Fruit fly (Drosophila melanogaster) whole organism, embryonic: Measurements from ENCODE around the gene CG43750.

Experiments
- Atf6 ChIP-seq: fragments of 200-800 bp; sonication (Bioruptor generic); IDR thresholded peaks from 2 replicates; pipeline ENCODE4 v1.3.6; 2022; ENCODE audit warnings: missing biosample characterization, missing genetic modification characterization
- CG1024 ChIP-seq: fragments of 200-800 bp; sonication (Bioruptor generic); IDR thresholded peaks from 2 replicates; pipeline ENCODE4 v1.3.6; 2022; ENCODE audit warnings: missing biosample characterization, missing genetic modification characterization
- CG10959 ChIP-seq: fragments of 200-800 bp; sonication (Bioruptor generic); IDR thresholded peaks from 2 replicates; pipeline ENCODE4 v1.3.6; 2022; ENCODE audit warnings: missing biosample characterization, missing genetic modification characterization
- CG11696 ChIP-seq: fragments of 200-800 bp; sonication (Bioruptor generic); IDR thresholded peaks from 2 replicates; pipeline ENCODE4 v1.3.6; 2022; ENCODE audit warnings: missing biosample characterization, missing genetic modification characterization
- CG12744 ChIP-seq: fragments of 200-800 bp; sonication (Bioruptor generic); optimal IDR thresholded peaks from 2 replicates; lab custom pipeline; 2016; ENCODE audit warnings: missing biosample characterization, missing genetic modification characterization
- CG14014 ChIP-seq: fragments of 200-800 bp; sonication (Bioruptor generic); IDR thresholded peaks from 2 replicates; pipeline ENCODE4 v1.3.6; 2022; ENCODE audit warnings: missing biosample characterization, missing genetic modification characterization
- CG15269 ChIP-seq: fragments of 200-800 bp; sonication (Bioruptor generic); optimal IDR thresholded peaks from 2 replicates; lab custom pipeline; 2018; ENCODE audit warnings: missing biosample characterization, mild to moderate bottlenecking, missing genetic modification characterization, moderate library complexity
- CG15479 ChIP-seq: fragments of 200-800 bp; sonication (Bioruptor generic); optimal IDR thresholded peaks from 3 replicates; lab custom pipeline; 2019; ENCODE audit warnings: missing biosample characterization, mild to moderate bottlenecking, missing genetic modification characterization, moderate library complexity
- CG18262 ChIP-seq: fragments of 200-800 bp; optimal IDR thresholded peaks from 3 replicates; lab custom pipeline; 2019; ENCODE audit warnings: missing biosample characterization, mild to moderate bottlenecking, missing genetic modification characterization, moderate library complexity
- CG2875 ChIP-seq: fragments of 200-800 bp; sonication (Bioruptor generic); optimal IDR thresholded peaks from 2 replicates; lab custom pipeline; 2017; ENCODE audit warnings: missing biosample characterization, mild to moderate bottlenecking, missing genetic modification characterization, missing genetic modification reagents
- CG3065 ChIP-seq: fragments of 200-800 bp; sonication (Bioruptor generic); optimal IDR thresholded peaks from 2 replicates; lab custom pipeline; 2016; ENCODE audit warnings: missing biosample characterization, missing genetic modification characterization
- CG3163 ChIP-seq: fragments of 200-800 bp; sonication (Bioruptor generic); optimal IDR thresholded peaks from 3 replicates; lab custom pipeline; 2016; ENCODE audit warnings: missing biosample characterization, missing genetic modification characterization
- CG5180 ChIP-seq: fragments of 200-800 bp; sonication (Bioruptor generic); optimal IDR thresholded peaks from 3 replicates; lab custom pipeline; 2017; ENCODE audit warnings: missing biosample characterization, missing genetic modification characterization, mild to moderate bottlenecking, moderate library complexity, missing genetic modification reagents
- CG6654 ChIP-seq: fragments of 200-800 bp; sonication (Bioruptor generic); optimal IDR thresholded peaks from 2 replicates; lab custom pipeline; 2017; ENCODE audit warnings: missing biosample characterization, mild to moderate bottlenecking, missing genetic modification characterization
- CG7556 ChIP-seq: fragments of 200-800 bp; sonication (Bioruptor generic); optimal IDR thresholded peaks from 2 replicates; lab custom pipeline; 2017; ENCODE audit warnings: missing biosample characterization, mild to moderate bottlenecking, missing genetic modification characterization
- CG7839 ChIP-seq: fragments of 200-800 bp; sonication (Bioruptor generic); optimal IDR thresholded peaks from 3 replicates; lab custom pipeline; 2018; ENCODE audit warnings: missing biosample characterization, mild to moderate bottlenecking, missing genetic modification characterization, moderate library complexity
- CG9727 ChIP-seq: fragments of 200-800 bp; sonication (Bioruptor generic); optimal IDR thresholded peaks from 3 replicates; lab custom pipeline; 2017; ENCODE audit warnings: missing biosample characterization, mild to moderate bottlenecking, missing genetic modification characterization
- D19B ChIP-seq: fragments of 200-800 bp; sonication (Bioruptor generic); optimal IDR thresholded peaks from 2 replicates; lab custom pipeline; 2017; ENCODE audit warnings: missing biosample characterization, mild to moderate bottlenecking, missing genetic modification characterization
- Dll ChIP-seq: fragments of 200-800 bp; sonication (Bioruptor generic); IDR thresholded peaks from 4 replicates; pipeline ENCODE4 v1.3.6; 2022; ENCODE audit warnings: missing biosample characterization, missing genetic modification characterization; ENCODE audit not compliant: partially characterized antibody
- E2f1 ChIP-seq: fragments of 200-800 bp; sonication (Bioruptor generic); IDR thresholded peaks from 2 replicates; pipeline ENCODE4 v1.3.6; 2022; ENCODE audit warnings: missing biosample characterization, missing genetic modification characterization
- Fer3 ChIP-seq: fragments of 200-800 bp; sonication (Bioruptor generic); optimal IDR thresholded peaks from 2 replicates; lab custom pipeline; 2018; ENCODE audit warnings: missing biosample characterization, mild to moderate bottlenecking, missing genetic modification characterization, moderate library complexity
- HLH4C ChIP-seq: fragments of 200-800 bp; sonication (Bioruptor generic); IDR thresholded peaks from 3 replicates; pipeline ENCODE4 v1.3.6; 2022; ENCODE audit warnings: missing biosample characterization, missing genetic modification characterization; ENCODE audit not compliant: partially characterized antibody
- Hmr ChIP-seq: fragments of 200-800 bp; sonication (Bioruptor generic); optimal IDR thresholded peaks from 3 replicates; lab custom pipeline; 2017; ENCODE audit warnings: mild to moderate bottlenecking, missing biosample characterization, missing genetic modification reagents, missing genetic modification characterization
- Hmx ChIP-seq: fragments of 200-800 bp; sonication (Bioruptor generic); optimal IDR thresholded peaks from 2 replicates; lab custom pipeline; 2016; ENCODE audit warnings: missing biosample characterization, missing genetic modification characterization
- Mad ChIP-seq: fragments of 200-800 bp; sonication (Bioruptor generic); optimal IDR thresholded peaks from 2 replicates; lab custom pipeline; 2016; ENCODE audit warnings: missing biosample characterization, missing genetic modification characterization
- Nf-YB ChIP-seq: fragments of 200-800 bp; sonication (Bioruptor generic); optimal IDR thresholded peaks from 3 replicates; lab custom pipeline; 2019; ENCODE audit warnings: missing biosample characterization, mild to moderate bottlenecking, missing genetic modification characterization, moderate library complexity
- Six4 ChIP-seq: fragments of 200-800 bp; sonication (Bioruptor generic); optimal IDR thresholded peaks from 2 replicates; lab custom pipeline; 2016; ENCODE audit warnings: missing biosample characterization, missing genetic modification characterization
- Taf1 ChIP-seq: fragments of 200-800 bp; sonication (Bioruptor generic); IDR thresholded peaks from 2 replicates; pipeline ENCODE4 v1.3.6; 2022; ENCODE audit warnings: missing biosample characterization, missing genetic modification characterization
- ab ChIP-seq: fragments of 200-800 bp; sonication (Bioruptor generic); optimal IDR thresholded peaks from 2 replicates; lab custom pipeline; 2016; ENCODE audit warnings: missing biosample characterization, missing genetic modification characterization
- bcd ChIP-seq: fragments of 200-800 bp; sonication (Bioruptor generic); optimal IDR thresholded peaks from 2 replicates; lab custom pipeline; 2017; ENCODE audit warnings: missing biosample characterization, mild to moderate bottlenecking, missing genetic modification characterization
- br ChIP-seq: fragments of >200 bp; optimal IDR thresholded peaks from 2 replicates; lab custom pipeline; 2017
- cg ChIP-seq: fragments of 200-800 bp; sonication (Bioruptor generic); optimal IDR thresholded peaks from 3 replicates; lab custom pipeline; 2019; ENCODE audit warnings: missing biosample characterization, mild to moderate bottlenecking, missing genetic modification characterization, moderate library complexity
- cwo ChIP-seq: fragments of 200-800 bp; sonication (Bioruptor generic); optimal IDR thresholded peaks from 3 replicates; lab custom pipeline; 2017; ENCODE audit warnings: missing biosample characterization, missing genetic modification characterization, mild to moderate bottlenecking, moderate library complexity, missing genetic modification reagents
- emc ChIP-seq: fragments of 200-800 bp; sonication (Bioruptor generic); optimal IDR thresholded peaks from 2 replicates; lab custom pipeline; 2016; ENCODE audit warnings: missing biosample characterization, missing genetic modification characterization
- fd96Cb ChIP-seq: fragments of 200-800 bp; sonication (Bioruptor generic); optimal IDR thresholded peaks from 2 replicates; lab custom pipeline; 2018; ENCODE audit warnings: missing biosample characterization, mild to moderate bottlenecking, missing genetic modification characterization, moderate library complexity
- fu2 ChIP-seq: fragments of 200-800 bp; sonication (Bioruptor generic); optimal IDR thresholded peaks from 2 replicates; lab custom pipeline; 2016; ENCODE audit warnings: missing biosample characterization, missing genetic modification characterization
- gcm ChIP-seq: fragments of 200-800 bp; sonication (Bioruptor generic); optimal IDR thresholded peaks from 2 replicates; lab custom pipeline; 2019; ENCODE audit warnings: missing biosample characterization, mild to moderate bottlenecking, missing genetic modification characterization, moderate library complexity
- gt ChIP-seq: fragments of 200-800 bp; sonication (Bioruptor generic); IDR thresholded peaks from 2 replicates; pipeline ENCODE4 v1.3.6; 2022; ENCODE audit warnings: missing biosample characterization, missing genetic modification characterization
- knrl ChIP-seq: fragments of 200-800 bp; sonication (Bioruptor generic); IDR thresholded peaks from 3 replicates; pipeline ENCODE4 v1.3.6; 2022; ENCODE audit warnings: missing biosample characterization, missing genetic modification characterization; ENCODE audit not compliant: partially characterized antibody
- lab ChIP-seq: fragments of 200-800 bp; sonication (Bioruptor generic); optimal IDR thresholded peaks from 3 replicates; lab custom pipeline; 2017; ENCODE audit warnings: missing biosample characterization, missing genetic modification characterization, mild to moderate bottlenecking, moderate library complexity, missing genetic modification reagents
- mirr ChIP-seq: fragments of 200-800 bp; sonication (Bioruptor generic); optimal IDR thresholded peaks from 3 replicates; lab custom pipeline; 2018; ENCODE audit warnings: missing biosample characterization, mild to moderate bottlenecking, missing genetic modification characterization
- mld ChIP-seq: fragments of 200-800 bp; sonication (Bioruptor generic); IDR thresholded peaks from 3 replicates; pipeline ENCODE4 v1.3.6; 2022; ENCODE audit warnings: missing biosample characterization, missing genetic modification characterization; ENCODE audit not compliant: partially characterized antibody
- otp ChIP-seq: fragments of 200-800 bp; sonication (Bioruptor generic); IDR thresholded peaks from 3 replicates; pipeline ENCODE4, ENCODE4 v1.3.6; 2022; ENCODE audit warnings: missing biosample characterization, missing genetic modification characterization
- pum ChIP-seq: fragments of 200-800 bp; sonication (Bioruptor generic); optimal IDR thresholded peaks from 2 replicates; lab custom pipeline; 2016; ENCODE audit warnings: missing biosample characterization, missing genetic modification characterization
- pzg ChIP-seq: fragments of 200-800 bp; sonication (Bioruptor generic); optimal IDR thresholded peaks from 3 replicates; lab custom pipeline; 2018; ENCODE audit warnings: missing biosample characterization, mild to moderate bottlenecking, missing genetic modification characterization, moderate library complexity
- ranshi ChIP-seq: fragments of 200-800 bp; sonication (Bioruptor generic); IDR thresholded peaks from 2 replicates; pipeline ENCODE4 v1.3.6; 2022; ENCODE audit warnings: missing biosample characterization, missing genetic modification characterization
- sim ChIP-seq: fragments of 200-800 bp; sonication (Bioruptor generic); IDR thresholded peaks from 2 replicates; pipeline ENCODE4 v1.3.6; 2022; ENCODE audit warnings: missing biosample characterization, missing genetic modification characterization
- sna ChIP-seq: fragments of 200-800 bp; sonication (Bioruptor generic); IDR thresholded peaks from 2 replicates; pipeline ENCODE4 v1.3.6; 2022; ENCODE audit warnings: missing biosample characterization, missing genetic modification characterization; ENCODE audit not compliant: partially characterized antibody
- tgo ChIP-seq: fragments of 200-800 bp; sonication (Bioruptor generic); IDR thresholded peaks from 3 replicates; pipeline ENCODE4 v1.3.6; 2022; ENCODE audit warnings: missing biosample characterization, missing genetic modification characterization
- toy ChIP-seq: fragments of 200-800 bp; sonication (Bioruptor generic); IDR thresholded peaks from 2 replicates; pipeline ENCODE4 v1.3.6; 2022; ENCODE audit warnings: missing biosample characterization, missing genetic modification characterization
- wdn ChIP-seq: fragments of 200-800 bp; sonication (Bioruptor generic); IDR thresholded peaks from 2 replicates; pipeline ENCODE4 v1.3.6; 2022; ENCODE audit warnings: missing biosample characterization, missing genetic modification characterization

Gene CG43750

dm6 chr2L:2420490-2420889 is 30.0 kb upstream of the CG43750 start, which contains the start of gene CG9886 (continued):
- 0 out of 2 replicates have a peak, but pooled peaks have one; percentile 24 for TF ChIP-seq ranshi (GFP tag; lab: Robert Waterston, UW)
- TF ChIP-seq CG14014 (GFP tag; lab: Robert Waterston, UW): peak; percentile 60
- peak; percentile 50 for TF ChIP-seq Fer3 (tag; lab: Kevin White, UChicago)
- 0 out of 2 replicates have a peak, but pooled peaks have one; percentile 27 for TF ChIP-seq wdn
- TF ChIP-seq Six4 (GFP tag; lab: Kevin White, UChicago): peak; percentile 48
- TF ChIP-seq fu2 (GFP tag; lab: Kevin White, UChicago): no peak
- no peak for TF ChIP-seq gt (GFP tag; lab: Robert Waterston, UW)
- peak; percentile 11 for TF ChIP-seq pum
- peak; percentile 62 for TF ChIP-seq lab
- peak; percentile 32; the same call in 1 of the 2 replicates for TF ChIP-seq sim (GFP tag; lab: Robert Waterston, UW)
- no peak for TF ChIP-seq cg (GFP tag; lab: Kevin White, UChicago)
- peak; percentile 43 for TF ChIP-seq E2f1 (GFP tag; lab: Robert Waterston, UW)
- TF ChIP-seq CG1024 (GFP tag; lab: Robert Waterston, UW): no peak
- TF ChIP-seq Nf-YB (GFP tag; lab: Kevin White, UChicago): peak; percentile 49
- peak; percentile 66 for TF ChIP-seq CG9727 (GFP tag; lab: Kevin White, UChicago)
- peak; percentile 54; the same call in 1 of the 3 replicates for TF ChIP-seq tgo
- TF ChIP-seq CG11696 (GFP tag; lab: Robert Waterston, UW): peak; percentile 24; the same call in 1 of the 2 replicates
- peak; percentile 50 for TF ChIP-seq Mad (GFP tag; lab: Kevin White, UChicago)
- no peak for TF ChIP-seq mld (GFP tag; lab: Robert Waterston, UW)
- TF ChIP-seq pzg (GFP tag; lab: Kevin White, UChicago): peak; percentile 42
- TF ChIP-seq fd96Cb: peak; percentile 45
- no peak for TF ChIP-seq HLH4C (GFP tag; lab: Robert Waterston, UW)
- peak; percentile 57 for TF ChIP-seq CG7556 (GFP tag; lab: Kevin White, UChicago)
- peak; percentile 71 for TF ChIP-seq CG15269
- peak; percentile 74 for TF ChIP-seq CG18262
- no peak for TF ChIP-seq emc
- no peak for TF ChIP-seq mirr (GFP tag; lab: Kevin White, UChicago)
- TF ChIP-seq gcm: peak; percentile 64
- TF ChIP-seq otp (GFP tag; lab: Robert Waterston, UW): no peak
- no peak for TF ChIP-seq br (lab: Kevin White, UChicago)
- no peak for TF ChIP-seq CG3163 (GFP tag; lab: Kevin White, UChicago)
- TF ChIP-seq knrl (GFP tag; lab: Robert Waterston, UW): peak; percentile 26; the same call in 1 of the 3 replicates
- TF ChIP-seq CG3065 (GFP tag; lab: Kevin White, UChicago): peak; percentile 35
- no peak for TF ChIP-seq toy
- TF ChIP-seq Hmr (GFP tag; lab: Kevin White, UChicago): peak; percentile 55
- no peak for TF ChIP-seq CG5180 (GFP tag; lab: Kevin White, UChicago)
- peak; percentile 57 for TF ChIP-seq bcd (GFP tag; lab: Kevin White, UChicago)
- TF ChIP-seq CG2875 (GFP tag; lab: Kevin White, UChicago): peak; percentile 42
- peak; percentile 16 for TF ChIP-seq CG12744 (GFP tag; lab: Kevin White, UChicago)
- TF ChIP-seq Taf1 (GFP tag; lab: Robert Waterston, UW): no peak
- peak; percentile 73 for TF ChIP-seq CG7839
- TF ChIP-seq D19B (GFP tag; lab: Kevin White, UChicago): peak; percentile 8
- TF ChIP-seq CG6654 (GFP tag; lab: Kevin White, UChicago): no peak
- TF ChIP-seq sna (GFP tag; lab: Robert Waterston, UW): no peak
- TF ChIP-seq ab (GFP tag; lab: Kevin White, UChicago): no peak
- TF ChIP-seq CG15479: no peak
- TF ChIP-seq cwo (GFP tag; lab: Kevin White, UChicago): peak; percentile 0
- TF ChIP-seq Hmx (GFP tag; lab: Kevin White, UChicago): no peak
- no peak for TF ChIP-seq Dll
- TF ChIP-seq Atf6: peak; percentile 56
- TF ChIP-seq CG10959 (GFP tag; lab: Robert Waterston, UW): 0 out of 2 replicates have a peak, but pooled peaks have one; percentile 16
